Fruit fly (Drosophila melanogaster): ENCODE measurements around the gene fbp.

fbp gene

dm6 chr2L:19788735-19789134 lies 24.8 kb upstream of the fbp start (continued):
- TF ChIP-seq pdm3 (GFP tag; optimal IDR thresholded peaks at IDR 0.05) (peak; percentile 18), CG10631 (GFP tag; optimal IDR thresholded peaks at IDR 0.05) (no peak), eg (GFP tag; IDR thresholded peaks at IDR 0.05) (0 out of 3 replicates have a peak, but pooled peaks have one; percentile 34), spab (GFP tag; optimal IDR thresholded peaks at IDR 0.05) (no peak), Eip78C (GFP tag) (peak; percentile 76), CG31627 (GFP tag; optimal IDR thresholded peaks at IDR 0.05) (no peak), CG8319 (GFP tag; optimal IDR thresholded peaks at IDR 0.05) (no peak)

- TF ChIP-seq Eip78C (GFP tag) = peak; percentile 59
- TF ChIP-seq CG8632 (GFP tag; optimal IDR thresholded peaks at IDR 0.05) = no peak
These were observed 24.0 kb upstream of the fbp start for dm6 chr2L:19787930-19788329.

- TF ChIP-seq CG8119 (GFP tag; IDR thresholded peaks at IDR 0.05) (0 out of 3 replicates have a peak, but pooled peaks have one; percentile 13), Gug (GFP tag; IDR thresholded peaks at IDR 0.05) (no peak)
These were observed 21.1 kb upstream of the fbp start for dm6 chr2L:19784827-19785569.

dm6 chr2L:19774278-19774677 lies 10.3 kb upstream of the fbp start:
- TF ChIP-seq CG3919 (GFP tag; optimal IDR thresholded peaks at IDR 0.05) = no peak
- no peak for TF ChIP-seq CG6276 (GFP tag; optimal IDR thresholded peaks at IDR 0.05)
- TF ChIP-seq Hr38 (GFP tag; optimal IDR thresholded peaks at IDR 0.05) = no peak
- no peak for TF ChIP-seq lz (GFP tag; optimal IDR thresholded peaks at IDR 0.05)
- no peak for TF ChIP-seq dac (GFP tag; optimal IDR thresholded peaks at IDR 0.05)
- no peak for TF ChIP-seq vri (GFP tag; optimal IDR thresholded peaks at IDR 0.05)
- no peak for TF ChIP-seq Hr4 (GFP tag; optimal IDR thresholded peaks at IDR 0.05)
- no peak for TF ChIP-seq Hr39 (GFP tag; optimal IDR thresholded peaks at IDR 0.05)

dm6 chr2L:19769703-19770102 lies 5.8 kb upstream of the fbp start:
- TF ChIP-seq topi (GFP tag; optimal IDR thresholded peaks at IDR 0.05) = no peak

- TF ChIP-seq CG3919 (GFP tag; optimal IDR thresholded peaks at IDR 0.05) (no peak), dac (GFP tag; optimal IDR thresholded peaks at IDR 0.05) (no peak), CG10631 (GFP tag; optimal IDR thresholded peaks at IDR 0.05) (no peak), Ets21C (GFP tag; optimal IDR thresholded peaks at IDR 0.05) (no peak), ss (GFP tag; optimal IDR thresholded peaks at IDR 0.05) (no peak), fd85E (GFP tag; optimal IDR thresholded peaks at IDR 0.05) (no peak), OdsH (GFP tag; optimal IDR thresholded peaks at IDR 0.05) (no peak), CG34406 (GFP tag; optimal IDR thresholded peaks at IDR 0.05) (no peak), dsx (GFP tag; optimal IDR thresholded peaks at IDR 0.05; ENCODE audit: poor library complexity, severe bottlenecking) (no peak), svp (GFP tag) (no peak), topi (GFP tag; optimal IDR thresholded peaks at IDR 0.05) (no peak), lz (GFP tag; optimal IDR thresholded peaks at IDR 0.05) (no peak), CG4318 (GFP tag; optimal IDR thresholded peaks at IDR 0.05) (no peak), Eip78C (GFP tag) (no peak), CG6854 (GFP tag; optimal IDR thresholded peaks at IDR 0.05) (no peak)
These were observed 5.0 kb upstream of the fbp start, which contains the start of gene bsh for dm6 chr2L:19768967-19769366. bsh (minus strand) TSS chr2L:19769067.

dm6 chr2L:19765406-19765805 lies 1.5 kb upstream of the fbp start:
- TF ChIP-seq CG11294 (GFP tag; IDR thresholded peaks at IDR 0.05) (no peak), topi (GFP tag; optimal IDR thresholded peaks at IDR 0.05) (no peak), CG3032 (tag; optimal IDR thresholded peaks at IDR 0.05) (no peak), cyc (GFP tag; optimal IDR thresholded peaks at IDR 0.05) (no peak), Eip93F (GFP tag; optimal IDR thresholded peaks at IDR 0.05) (no peak), ss (GFP tag; optimal IDR thresholded peaks at IDR 0.05) (no peak), Hr39 (GFP tag; optimal IDR thresholded peaks at IDR 0.05) (no peak)
